Fruit fly (Drosophila melanogaster): ENCODE results near the gene CG42688.

CG42688 gene

DNA sequence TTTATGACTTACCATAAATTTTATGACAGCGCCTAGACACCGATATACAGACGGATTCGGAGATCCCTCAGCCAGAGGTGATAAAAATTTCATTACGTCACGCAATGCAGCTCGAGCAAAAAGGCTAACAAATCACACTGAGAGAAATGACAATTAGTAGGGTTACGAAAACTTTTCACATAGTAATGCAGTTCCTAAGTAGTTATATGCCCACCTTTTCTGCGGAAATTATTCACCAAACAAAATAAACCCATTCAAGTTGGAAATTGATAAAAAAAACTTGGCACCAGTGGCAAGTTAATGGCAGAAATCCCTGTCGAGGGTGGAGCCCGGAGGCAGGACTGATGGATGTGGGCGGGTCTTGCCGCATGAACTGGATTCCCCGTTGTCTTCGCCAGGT, 17.6 kb upstream of the CG42688 start:
- TF ChIP-seq Sin3A (optimal IDR thresholded peaks at IDR 0.05) (no peak), Myc (optimal IDR thresholded peaks at IDR 0.05) (no peak), psq (optimal IDR thresholded peaks at IDR 0.05) (no peak), insv (optimal IDR thresholded peaks at IDR 0.05) (no peak), ttk (optimal IDR thresholded peaks at IDR 0.05) (no peak), h (optimal IDR thresholded peaks at IDR 0.05) (no peak)

- TF ChIP-seq insv (optimal IDR thresholded peaks at IDR 0.05) (no peak), Sin3A (optimal IDR thresholded peaks at IDR 0.05) (no peak), h (optimal IDR thresholded peaks at IDR 0.05) (no peak)
These were observed 15.8 kb upstream of the CG42688 start for dm6 chr2L:19198402-19198801.

dm6 chr2L:19196443-19197044, 13.9 kb upstream of the CG42688 start:
- no peak for TF ChIP-seq insv (optimal IDR thresholded peaks at IDR 0.05)
- no peak for TF ChIP-seq Myc (optimal IDR thresholded peaks at IDR 0.05)
- TF ChIP-seq Sin3A (optimal IDR thresholded peaks at IDR 0.05): no peak
- TF ChIP-seq ttk (optimal IDR thresholded peaks at IDR 0.05): no peak
- TF ChIP-seq h (optimal IDR thresholded peaks at IDR 0.05): no peak
- TF ChIP-seq psq (optimal IDR thresholded peaks at IDR 0.05): no peak

dm6 chr2L:19193703-19194102, 11.1 kb upstream of the CG42688 start:
- TF ChIP-seq ttk (optimal IDR thresholded peaks at IDR 0.05) (no peak), Sin3A (optimal IDR thresholded peaks at IDR 0.05) (no peak), insv (optimal IDR thresholded peaks at IDR 0.05) (no peak), h (optimal IDR thresholded peaks at IDR 0.05) (no peak), Myc (optimal IDR thresholded peaks at IDR 0.05) (no peak), psq (optimal IDR thresholded peaks at IDR 0.05) (no peak)

DNA sequence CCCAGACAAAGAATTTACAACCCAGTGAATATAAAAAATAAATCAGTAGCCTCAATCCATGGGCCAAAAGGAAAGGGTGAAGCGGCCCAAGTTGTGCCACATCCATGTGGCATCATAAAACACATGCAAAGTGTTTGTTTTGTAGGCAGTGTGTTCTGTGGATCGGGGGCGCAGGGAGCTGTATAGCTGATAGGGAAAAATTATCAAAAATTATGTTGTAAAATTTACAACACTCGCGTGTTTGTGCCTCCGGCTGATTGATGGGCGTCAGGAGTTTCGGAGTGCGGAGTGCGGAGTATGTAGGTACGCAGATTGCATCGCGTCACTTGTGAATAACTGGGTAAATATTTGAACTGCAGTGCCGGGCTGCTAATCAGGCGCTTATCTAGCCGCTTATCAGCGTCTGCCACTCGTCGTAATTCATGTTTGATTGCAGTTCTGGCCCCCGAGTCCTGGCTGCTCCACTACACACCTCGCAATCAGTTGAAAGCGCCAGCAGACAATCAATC, 9.2 kb upstream of the CG42688 start:
- TF ChIP-seq insv (optimal IDR thresholded peaks at IDR 0.05) (no peak), h (optimal IDR thresholded peaks at IDR 0.05) (no peak), Sin3A (optimal IDR thresholded peaks at IDR 0.05) (no peak)

dm6 chr2L:19190195-19190594, 7.6 kb upstream of the CG42688 start, which contains the start of gene drl:
TSS of gene drl (plus strand) at chr2L:19190342.
- TF ChIP-seq h (optimal IDR thresholded peaks at IDR 0.05) (no peak), psq (optimal IDR thresholded peaks at IDR 0.05) (no peak), Sin3A (optimal IDR thresholded peaks at IDR 0.05) (no peak), ttk (optimal IDR thresholded peaks at IDR 0.05) (no peak), Myc (optimal IDR thresholded peaks at IDR 0.05) (no peak), insv (optimal IDR thresholded peaks at IDR 0.05) (no peak)

dm6 chr2L:19185676-19186239, 3.1 kb upstream of the CG42688 start, which contains the start of the genes gammaTub37C and pigeon:
TSS of gene gammaTub37C (minus strand) at chr2L:19185726.
TSS of gene pigeon (plus strand) at chr2L:19186043.
- TF ChIP-seq psq (optimal IDR thresholded peaks at IDR 0.05): no peak
- TF ChIP-seq insv (optimal IDR thresholded peaks at IDR 0.05): no peak
- no peak for TF ChIP-seq Myc (optimal IDR thresholded peaks at IDR 0.05)
- no peak for TF ChIP-seq ttk (optimal IDR thresholded peaks at IDR 0.05)
- no peak for TF ChIP-seq h (optimal IDR thresholded peaks at IDR 0.05)
- TF ChIP-seq Sin3A (optimal IDR thresholded peaks at IDR 0.05): no peak

DNA sequence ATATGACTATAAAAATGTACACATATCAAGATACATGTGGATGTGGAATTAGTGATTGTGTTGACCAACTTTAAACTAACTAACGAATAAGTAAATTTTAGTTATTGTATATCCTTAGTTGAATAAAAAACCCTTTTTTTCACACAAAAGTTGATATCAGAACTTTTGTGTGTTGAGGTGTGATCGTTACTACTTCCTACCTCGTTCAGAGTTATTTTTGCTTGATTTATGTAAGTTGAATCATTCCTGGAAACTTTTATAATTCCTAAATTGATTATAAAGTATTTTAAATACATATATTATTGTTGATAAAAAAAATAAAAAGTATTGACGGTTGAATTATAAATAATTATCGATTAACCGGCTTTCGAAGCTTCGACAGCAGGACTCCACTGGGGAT, 1.1 kb upstream of the CG42688 start, which contains the start of gene CG46059:
CG46059 (minus strand) TSS at position 101 of the 400 bp plus-strand sequence.
- TF ChIP-seq psq (optimal IDR thresholded peaks at IDR 0.05): no peak

- TF ChIP-seq Sin3A (optimal IDR thresholded peaks at IDR 0.05) (no peak), ttk (optimal IDR thresholded peaks at IDR 0.05) (no peak), h (optimal IDR thresholded peaks at IDR 0.05) (no peak), Myc (optimal IDR thresholded peaks at IDR 0.05) (no peak), insv (optimal IDR thresholded peaks at IDR 0.05) (no peak), psq (optimal IDR thresholded peaks at IDR 0.05) (no peak)
These were observed 1.3 kb downstream of the CG42688 start, which contains the start of gene CG17568 for dm6 chr2L:19181153-19181892. TSS of gene CG17568 (minus strand) at chr2L:19181702.

- no peak for TF ChIP-seq h (optimal IDR thresholded peaks at IDR 0.05)
- TF ChIP-seq Sin3A (optimal IDR thresholded peaks at IDR 0.05): no peak
- no peak for TF ChIP-seq psq (optimal IDR thresholded peaks at IDR 0.05)
- no peak for TF ChIP-seq insv (optimal IDR thresholded peaks at IDR 0.05)
- TF ChIP-seq Myc (optimal IDR thresholded peaks at IDR 0.05): no peak
- TF ChIP-seq ttk (optimal IDR thresholded peaks at IDR 0.05): no peak
These were observed 14.4 kb downstream of the CG42688 start for dm6 chr2L:19168095-19168697.

DNA sequence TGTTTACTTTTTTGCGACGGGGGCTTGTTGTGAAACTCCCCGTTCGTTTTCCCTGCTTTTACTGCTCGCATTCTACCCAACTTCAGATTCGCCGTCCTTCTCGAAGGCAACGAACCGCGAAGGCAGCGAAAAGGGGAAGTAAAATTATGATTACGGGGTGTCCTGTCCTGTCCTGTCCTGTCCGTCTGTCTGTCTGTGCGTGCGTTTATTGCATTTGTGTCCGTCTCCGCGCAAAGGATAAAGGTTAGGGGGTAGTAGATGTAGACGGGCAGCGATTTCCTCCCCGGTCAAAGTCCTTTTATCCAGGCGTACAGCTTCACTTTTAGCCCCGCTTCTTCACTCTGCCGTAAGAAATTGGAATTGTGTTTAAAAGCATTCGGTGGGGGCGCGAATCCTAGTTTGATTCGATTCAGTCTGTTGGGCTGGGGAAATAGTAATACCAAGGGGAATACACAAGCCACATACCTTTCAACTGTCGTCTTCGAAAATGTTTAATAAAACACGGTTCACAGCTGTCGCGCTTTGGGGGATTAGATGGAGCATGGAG, 15.4 kb downstream of the CG42688 start:
- TF ChIP-seq insv (optimal IDR thresholded peaks at IDR 0.05) (no peak), psq (optimal IDR thresholded peaks at IDR 0.05) (no peak), ttk (optimal IDR thresholded peaks at IDR 0.05) (no peak), Sin3A (optimal IDR thresholded peaks at IDR 0.05) (no peak), Myc (optimal IDR thresholded peaks at IDR 0.05) (no peak), h (optimal IDR thresholded peaks at IDR 0.05) (no peak)

- TF ChIP-seq psq (optimal IDR thresholded peaks at IDR 0.05) (no peak), h (optimal IDR thresholded peaks at IDR 0.05) (no peak), Sin3A (optimal IDR thresholded peaks at IDR 0.05) (no peak), Myc (optimal IDR thresholded peaks at IDR 0.05) (no peak)
These were observed 16.6 kb downstream of the CG42688 start for dm6 chr2L:19165998-19166397.
